Worm (Caenorhabditis elegans) whole organism, late embryonic: ENCODE results near the gene Y32B12B.8.

Experiments
- C38D4.7 ChIP-seq: fragments of 200-800 bp; sonication (Bioruptor generic); optimal IDR thresholded peaks from 2 replicates; lab custom pipeline; 2018; ENCODE audit warnings: mild to moderate bottlenecking, missing genetic modification characterization, moderate library complexity, missing compliant biosample characterization
- che-1 ChIP-seq: sonication (generic microtip); optimal IDR thresholded peaks from 2 replicates; lab custom pipeline; 2016; ENCODE audit warnings: mild to moderate bottlenecking, missing genetic modification characterization, missing compliant biosample characterization
- elt-2 ChIP-seq: sonication (generic microtip); optimal IDR thresholded peaks from 2 replicates; lab custom pipeline; 2016; ENCODE audit warnings: missing genetic modification reagents, missing genetic modification characterization, missing compliant biosample characterization
- mec-3 ChIP-seq: sonication (generic microtip); optimal IDR thresholded peaks from 2 replicates; lab custom pipeline; 2016; ENCODE audit warnings: borderline replicate concordance, missing genetic modification characterization, missing compliant biosample characterization
- nfya-1 ChIP-seq: sonication (generic microtip); optimal IDR thresholded peaks from 2 replicates; lab custom pipeline; 2017; ENCODE audit warnings: missing genetic modification characterization, mild to moderate bottlenecking, missing compliant biosample characterization, antibody characterized with exemption, moderate library complexity
- nhr-232 ChIP-seq: sonication (generic microtip); optimal IDR thresholded peaks from 2 replicates; lab custom pipeline; 2016; ENCODE audit warnings: missing genetic modification characterization, missing compliant biosample characterization
- pha-4 ChIP-seq: fragments of 150-350 bp; optimal IDR thresholded peaks from 2 replicates; lab custom pipeline; 2018; ENCODE audit warnings: missing biosample characterization, missing genetic modification reagents, missing genetic modification characterization
- sdc-2 ChIP-seq: sonication (generic microtip); optimal IDR thresholded peaks from 2 replicates; lab custom pipeline; 2016; ENCODE audit warnings: missing genotype, missing genetic modification characterization, missing compliant biosample characterization
- sox-4 ChIP-seq: sonication (generic microtip); optimal IDR thresholded peaks from 2 replicates; lab custom pipeline; 2017; ENCODE audit warnings: mild to moderate bottlenecking, missing genetic modification characterization, inconsistent platforms, missing compliant biosample characterization

DNA sequence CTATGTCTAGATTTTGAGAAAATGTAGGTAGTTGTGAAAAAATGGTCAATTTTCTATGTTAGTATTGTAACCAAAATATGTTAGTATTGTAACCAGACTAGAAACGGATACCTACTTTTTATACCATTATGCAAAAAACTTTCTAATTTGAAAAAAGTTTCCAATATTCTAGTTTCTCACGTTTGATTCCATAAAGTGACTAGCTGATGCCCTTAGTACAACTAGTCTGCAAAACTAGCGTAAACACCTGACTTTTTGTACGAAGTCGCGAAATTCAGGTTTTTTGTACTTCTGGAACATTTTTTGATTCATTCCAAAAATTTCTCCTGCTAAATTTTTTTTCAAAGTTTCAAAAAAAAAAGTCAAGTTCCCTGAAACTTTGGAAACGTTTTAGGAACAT, 32.8 kb downstream of the Y32B12B.8 start:
- TF ChIP-seq mec-3 (tag; lab: Kevin White, UChicago): no peak
- TF ChIP-seq sox-4 (tag; lab: Kevin White, UChicago): no peak
- TF ChIP-seq nhr-232 (tag; lab: Kevin White, UChicago): no peak
- TF ChIP-seq elt-2: no peak
- TF ChIP-seq nfya-1 (tag; lab: Kevin White, UChicago): no peak
- no peak for TF ChIP-seq che-1 (tag; lab: Kevin White, UChicago)
- TF ChIP-seq sdc-2 (tag; lab: Kevin White, UChicago): no peak
- no peak for TF ChIP-seq pha-4 (tag; lab: Kevin White, UChicago)
- no peak for TF ChIP-seq C38D4.7 (GFP tag; lab: Kevin White, UChicago)
